Worm (Caenorhabditis elegans) whole organism, midembryonic: Measurements from ENCODE around the gene srh-118.

Experiments
- flt-1 ChIP-seq: fragments of 200-800 bp; sonication (Bioruptor generic); IDR thresholded peaks from 2 replicates; pipeline ENCODE4 v1.3.6; 2022; ENCODE audit warnings: missing genetic modification characterization, missing compliant biosample characterization
- klf-2 ChIP-seq: fragments of 200-800 bp; sonication (Bioruptor generic); conservative IDR thresholded peaks from 2 replicates; pipeline ENCODE4 v1.3.6; 2022; ENCODE audit warnings: missing genetic modification reagents, missing genetic modification characterization, missing compliant biosample characterization
- ztf-23 ChIP-seq: fragments of 200-800 bp; sonication (Bioruptor generic); IDR thresholded peaks from 2 replicates; pipeline ENCODE4 v1.3.6; 2022; ENCODE audit warnings: missing genetic modification reagents, missing genetic modification characterization, missing compliant biosample characterization
- ztf-29 ChIP-seq: fragments of 200-800 bp; sonication (Bioruptor generic); IDR thresholded peaks from 2 replicates; pipeline ENCODE4 v1.3.6; 2022; ENCODE audit warnings: missing genetic modification reagents, missing genetic modification characterization, missing compliant biosample characterization

DNA sequence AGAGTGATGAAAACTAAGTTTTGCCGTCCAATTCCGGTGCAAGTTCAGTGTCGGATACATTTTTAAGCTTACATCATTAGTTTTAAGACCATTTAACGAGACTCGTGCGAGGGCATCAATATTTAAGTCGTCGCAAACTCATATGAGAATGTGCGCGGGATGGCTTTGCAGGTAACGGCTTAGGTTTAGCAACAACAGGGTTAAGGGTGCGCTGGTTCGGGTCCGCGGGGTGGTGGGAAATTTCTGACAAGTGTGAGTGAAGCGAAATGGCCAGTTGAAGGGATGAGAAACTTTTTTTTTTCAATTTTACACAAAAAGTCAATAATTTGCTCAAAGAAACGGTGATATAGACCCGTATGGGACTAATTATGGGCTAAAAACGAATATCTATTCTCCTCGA is 17.9 kb upstream of the srh-118 start:
- TF ChIP-seq flt-1 (no peak), ztf-29 (no peak), ztf-23 (no peak), klf-2 (no peak)
